Worm (Caenorhabditis elegans): Measurements from ENCODE around the gene fbxl-5.

DNA sequence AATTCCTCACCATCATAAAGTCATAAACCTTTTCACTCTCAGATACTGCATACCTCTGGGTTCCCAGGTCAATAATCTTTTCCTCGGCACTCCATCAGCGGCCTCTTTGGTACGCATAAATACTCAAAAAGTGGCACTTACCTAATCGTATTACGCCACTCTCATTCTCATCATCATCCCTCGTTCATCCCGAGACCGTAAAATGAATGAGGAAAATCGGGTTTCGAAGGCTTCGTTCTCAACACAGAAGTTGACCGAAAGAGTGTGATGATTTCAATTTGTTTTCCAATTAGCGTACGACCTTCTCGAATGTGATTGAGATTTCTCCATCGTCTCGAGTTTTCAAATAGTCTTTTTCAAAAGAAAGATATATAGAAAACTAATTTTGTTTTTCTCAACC is 2.8 kb upstream of the fbxl-5 start:
- TF ChIP-seq ZK546.5 (tag; optimal IDR thresholded peaks at IDR 0.05) (no peak), snpc-4 (tag; optimal IDR thresholded peaks at IDR 0.05) (no peak), skn-1 (tag; optimal IDR thresholded peaks at IDR 0.05) (no peak), fos-1 (tag; optimal IDR thresholded peaks at IDR 0.05) (no peak), zag-1 (tag; optimal IDR thresholded peaks at IDR 0.05) (no peak), daf-12 (tag; optimal IDR thresholded peaks at IDR 0.05) (no peak), nhr-237 (tag; optimal IDR thresholded peaks at IDR 0.05) (no peak), ztf-4 (tag; optimal IDR thresholded peaks at IDR 0.05) (no peak), nhr-28 (tag; optimal IDR thresholded peaks at IDR 0.05) (no peak), mdl-1 (tag; optimal IDR thresholded peaks at IDR 0.05) (no peak), unc-62 (GFP tag; optimal IDR thresholded peaks at IDR 0.05) (no peak)

Measured in whole organism, L3 larva.